Fruit fly (Drosophila melanogaster) whole organism, embryonic: ENCODE data around the gene Ide.

Source experiments
- B-H1 ChIP-seq: fragments of 200-800 bp; sonication (Bioruptor generic); IDR thresholded peaks from 3 replicates; pipeline ENCODE4 v1.3.6; 2022; ENCODE audit warnings: missing biosample characterization, missing genetic modification characterization
- Blimp-1 ChIP-seq: fragments of 200-800 bp; sonication (Bioruptor generic); optimal IDR thresholded peaks from 3 replicates; lab custom pipeline; 2018; ENCODE audit warnings: missing biosample characterization, missing genetic modification characterization, mild to moderate bottlenecking, moderate library complexity, missing genetic modification reagents
- CG1024 ChIP-seq: fragments of 200-800 bp; sonication (Bioruptor generic); IDR thresholded peaks from 2 replicates; pipeline ENCODE4 v1.3.6; 2022; ENCODE audit warnings: missing biosample characterization, missing genetic modification characterization
- CG13287 ChIP-seq: fragments of 200-800 bp; sonication (Bioruptor generic); IDR thresholded peaks from 2 replicates; pipeline ENCODE4 v1.3.6; 2022; ENCODE audit warnings: missing biosample characterization, missing genetic modification characterization; ENCODE audit not compliant: partially characterized antibody
- CG13894 ChIP-seq: fragments of 200-800 bp; sonication (Bioruptor generic); optimal IDR thresholded peaks from 3 replicates; lab custom pipeline; 2018; ENCODE audit warnings: missing biosample characterization, mild to moderate bottlenecking, missing genetic modification characterization, moderate library complexity
- CG15514 ChIP-seq: fragments of 200-800 bp; sonication (Bioruptor generic); optimal IDR thresholded peaks from 3 replicates; lab custom pipeline; 2017; ENCODE audit warnings: missing biosample characterization, missing genetic modification characterization, mild to moderate bottlenecking, moderate library complexity, missing genetic modification reagents
- CG17612 ChIP-seq: fragments of 200-800 bp; sonication (Bioruptor generic); IDR thresholded peaks from 2 replicates; pipeline ENCODE4 v1.3.6; 2022; ENCODE audit warnings: missing biosample characterization, missing genetic modification characterization
- CG31224 ChIP-seq: fragments of 200-800 bp; sonication (Bioruptor generic); IDR thresholded peaks from 2 replicates; pipeline ENCODE4 v1.3.6; 2022; ENCODE audit warnings: missing biosample characterization, missing genetic modification characterization
- CG43689 ChIP-seq: fragments of 200-800 bp; sonication (Bioruptor generic); IDR thresholded peaks from 2 replicates; pipeline ENCODE4 v1.3.6; 2022; ENCODE audit warnings: missing biosample characterization, missing genetic modification characterization
- CG5180 ChIP-seq: fragments of 200-800 bp; sonication (Bioruptor generic); optimal IDR thresholded peaks from 3 replicates; lab custom pipeline; 2017; ENCODE audit warnings: missing biosample characterization, missing genetic modification characterization, mild to moderate bottlenecking, moderate library complexity, missing genetic modification reagents
- CG6813 ChIP-seq: fragments of 200-800 bp; sonication (Bioruptor generic); optimal IDR thresholded peaks from 2 replicates; lab custom pipeline; 2017; ENCODE audit warnings: missing biosample characterization, missing genetic modification characterization, mild to moderate bottlenecking, moderate library complexity, missing genetic modification reagents
- CG6854 ChIP-seq: fragments of 200-800 bp; sonication (Bioruptor generic); optimal IDR thresholded peaks from 3 replicates; lab custom pipeline; 2017; ENCODE audit warnings: missing biosample characterization, mild to moderate bottlenecking, missing genetic modification characterization
- CG7556 ChIP-seq: fragments of 200-800 bp; sonication (Bioruptor generic); optimal IDR thresholded peaks from 2 replicates; lab custom pipeline; 2017; ENCODE audit warnings: missing biosample characterization, mild to moderate bottlenecking, missing genetic modification characterization
- CG7839 ChIP-seq: fragments of 200-800 bp; sonication (Bioruptor generic); optimal IDR thresholded peaks from 3 replicates; lab custom pipeline; 2018; ENCODE audit warnings: missing biosample characterization, mild to moderate bottlenecking, missing genetic modification characterization, moderate library complexity
- Chrac-16 ChIP-seq: fragments of 200-800 bp; sonication (Bioruptor generic); optimal IDR thresholded peaks from 3 replicates; lab custom pipeline; 2016; ENCODE audit warnings: missing biosample characterization, missing genetic modification characterization
- CoRest ChIP-seq: fragments of 200-800 bp; sonication (Bioruptor generic); optimal IDR thresholded peaks from 3 replicates; lab custom pipeline; 2018; ENCODE audit warnings: missing biosample characterization, mild to moderate bottlenecking, missing genetic modification characterization, moderate library complexity
- Dek ChIP-seq: fragments of 200-800 bp; sonication (Bioruptor generic); optimal IDR thresholded peaks from 3 replicates; lab custom pipeline; 2019; ENCODE audit warnings: missing biosample characterization, mild to moderate bottlenecking, missing genetic modification characterization, moderate library complexity
- Dll ChIP-seq: fragments of 200-800 bp; sonication (Bioruptor generic); IDR thresholded peaks from 4 replicates; pipeline ENCODE4 v1.3.6; 2022; ENCODE audit warnings: missing biosample characterization, missing genetic modification characterization; ENCODE audit not compliant: partially characterized antibody
- Doc2 ChIP-seq: fragments of 200-800 bp; sonication (Bioruptor generic); IDR thresholded peaks from 2 replicates; pipeline ENCODE4 v1.3.6; 2022; ENCODE audit warnings: missing biosample characterization, missing genetic modification characterization
- Ets97D ChIP-seq: fragments of 200-800 bp; sonication (Bioruptor generic); optimal IDR thresholded peaks from 3 replicates; lab custom pipeline; 2016; ENCODE audit warnings: missing biosample characterization, missing genetic modification characterization
- Hsf ChIP-seq: fragments of 200-800 bp; sonication (Bioruptor generic); optimal IDR thresholded peaks from 3 replicates; lab custom pipeline; 2016; ENCODE audit warnings: missing biosample characterization, missing genetic modification characterization
- NFAT ChIP-seq: fragments of 200-800 bp; sonication (Bioruptor generic); IDR thresholded peaks from 2 replicates; pipeline ENCODE4 v1.3.6; 2022; ENCODE audit warnings: missing biosample characterization, missing genetic modification characterization
- Nf-YA ChIP-seq: fragments of 200-800 bp; sonication (Bioruptor generic); IDR thresholded peaks from 2 replicates; pipeline ENCODE4 v1.3.6; 2022; ENCODE audit warnings: missing biosample characterization, missing genetic modification characterization
- Nf-YC ChIP-seq: fragments of 200-800 bp; optimal IDR thresholded peaks from 3 replicates; lab custom pipeline; 2019; ENCODE audit warnings: missing biosample characterization, mild to moderate bottlenecking, missing genetic modification characterization, moderate library complexity
- Oli ChIP-seq: fragments of 200-800 bp; sonication (Bioruptor generic); optimal IDR thresholded peaks from 2 replicates; lab custom pipeline; 2018; ENCODE audit warnings: missing biosample characterization, mild to moderate bottlenecking, missing genetic modification characterization, moderate library complexity
- Ptx1 ChIP-seq: fragments of 200-800 bp; sonication (Bioruptor generic); IDR thresholded peaks from 2 replicates; pipeline ENCODE4 v1.3.6; 2022; ENCODE audit warnings: missing biosample characterization, missing genetic modification characterization
- Sox102F ChIP-seq: fragments of 200-800 bp; sonication (Bioruptor generic); optimal IDR thresholded peaks from 2 replicates; lab custom pipeline; 2018; ENCODE audit warnings: missing biosample characterization, mild to moderate bottlenecking, missing genetic modification characterization, moderate library complexity
- Trl ChIP-seq, 3 experiments: fragments of >200 bp in 2 of 3; fragments of 200-800 bp in 1 of 3; sonication (Bioruptor generic) in 1 of 3; optimal IDR thresholded peaks; 2 replicates in 1 of 3; 3 replicates in 2 of 3; lab custom pipeline; 2016 to 2017; ENCODE audit warnings: missing biosample characterization in 1 of 3, missing genetic modification characterization in 1 of 3
- cg ChIP-seq: fragments of 200-800 bp; sonication (Bioruptor generic); optimal IDR thresholded peaks from 3 replicates; lab custom pipeline; 2019; ENCODE audit warnings: missing biosample characterization, mild to moderate bottlenecking, missing genetic modification characterization, moderate library complexity
- chif ChIP-seq, 2 experiments: fragments of 200-800 bp; sonication (Bioruptor generic); optimal IDR thresholded peaks; 3 replicates each; lab custom pipeline; 2016; ENCODE audit warnings: missing biosample characterization in 2 of 2, missing genetic modification characterization in 2 of 2
- cwo ChIP-seq: fragments of 200-800 bp; sonication (Bioruptor generic); optimal IDR thresholded peaks from 3 replicates; lab custom pipeline; 2017; ENCODE audit warnings: missing biosample characterization, missing genetic modification characterization, mild to moderate bottlenecking, moderate library complexity, missing genetic modification reagents
- dysf ChIP-seq: fragments of 200-800 bp; sonication (Bioruptor generic); IDR thresholded peaks from 3 replicates; pipeline ENCODE4 v1.3.6; 2022; ENCODE audit warnings: missing biosample characterization, missing genetic modification characterization
- en ChIP-seq: fragments of 200-800 bp; sonication (Bioruptor generic); optimal IDR thresholded peaks from 2 replicates; lab custom pipeline; 2016; ENCODE audit warnings: missing biosample characterization, missing genetic modification characterization
- gce ChIP-seq: fragments of 200-800 bp; sonication (Bioruptor generic); IDR thresholded peaks from 3 replicates; pipeline ENCODE4 v1.3.6; 2022; ENCODE audit warnings: missing biosample characterization, missing genetic modification characterization
- gfzf ChIP-seq: fragments of 200-800 bp; sonication (Bioruptor generic); optimal IDR thresholded peaks from 2 replicates; lab custom pipeline; 2016; ENCODE audit warnings: missing biosample characterization, mild to moderate bottlenecking, missing genetic modification characterization, moderate library complexity
- h ChIP-seq: fragments of >200 bp; optimal IDR thresholded peaks from 2 replicates; lab custom pipeline; 2017
- ind ChIP-seq: fragments of 200-800 bp; sonication (Bioruptor generic); optimal IDR thresholded peaks from 3 replicates; lab custom pipeline; 2016; ENCODE audit warnings: missing biosample characterization, missing genetic modification characterization
- lbe ChIP-seq: fragments of 200-800 bp; sonication (Bioruptor generic); optimal IDR thresholded peaks from 2 replicates; lab custom pipeline; 2016; ENCODE audit warnings: missing biosample characterization, mild to moderate bottlenecking, missing genetic modification characterization
- lmd ChIP-seq: fragments of 200-800 bp; sonication (Bioruptor generic); IDR thresholded peaks from 2 replicates; pipeline ENCODE4 v1.3.6; 2022; ENCODE audit warnings: missing biosample characterization, missing genetic modification characterization
- mirr ChIP-seq: fragments of 200-800 bp; sonication (Bioruptor generic); optimal IDR thresholded peaks from 3 replicates; lab custom pipeline; 2018; ENCODE audit warnings: missing biosample characterization, mild to moderate bottlenecking, missing genetic modification characterization
- nerfin-1 ChIP-seq: fragments of 200-800 bp; sonication (Bioruptor generic); optimal IDR thresholded peaks from 3 replicates; lab custom pipeline; 2019; ENCODE audit warnings: missing biosample characterization, mild to moderate bottlenecking, missing genetic modification characterization, moderate library complexity
- pros ChIP-seq: fragments of 200-800 bp; sonication (Bioruptor generic); optimal IDR thresholded peaks from 3 replicates; lab custom pipeline; 2019; ENCODE audit warnings: missing biosample characterization, mild to moderate bottlenecking, missing genetic modification characterization, moderate library complexity
- pzg ChIP-seq: fragments of 200-800 bp; sonication (Bioruptor generic); optimal IDR thresholded peaks from 3 replicates; lab custom pipeline; 2018; ENCODE audit warnings: missing biosample characterization, mild to moderate bottlenecking, missing genetic modification characterization, moderate library complexity
- run ChIP-seq: fragments of 200-800 bp; sonication (Bioruptor generic); optimal IDR thresholded peaks from 3 replicates; lab custom pipeline; 2018; ENCODE audit warnings: missing biosample characterization, mild to moderate bottlenecking, missing genetic modification characterization
- schlank ChIP-seq: fragments of 200-800 bp; sonication (Bioruptor generic); optimal IDR thresholded peaks from 2 replicates; lab custom pipeline; 2018; ENCODE audit warnings: missing biosample characterization, mild to moderate bottlenecking, missing genetic modification characterization
- sima ChIP-seq: fragments of 200-800 bp; sonication (Bioruptor generic); optimal IDR thresholded peaks from 2 replicates; lab custom pipeline; 2016; ENCODE audit warnings: missing biosample characterization, missing genetic modification characterization
- sisA ChIP-seq: fragments of 200-800 bp; sonication (Bioruptor generic); IDR thresholded peaks from 2 replicates; pipeline ENCODE4 v1.3.6; 2022; ENCODE audit warnings: missing biosample characterization, missing genetic modification characterization
- sob ChIP-seq: fragments of 200-800 bp; sonication (Bioruptor generic); IDR thresholded peaks from 2 replicates; pipeline ENCODE4 v1.3.6; 2022; ENCODE audit warnings: missing biosample characterization, missing genetic modification characterization
- unpg ChIP-seq: fragments of 200-800 bp; sonication (Bioruptor generic); optimal IDR thresholded peaks from 3 replicates; lab custom pipeline; 2018; ENCODE audit warnings: missing biosample characterization, mild to moderate bottlenecking, missing genetic modification characterization, moderate library complexity
- usp ChIP-seq: fragments of >200 bp; optimal IDR thresholded peaks from 2 replicates; lab custom pipeline; 2017; ENCODE audit warnings: missing biosample characterization, missing genetic modification characterization
- z ChIP-seq: fragments of 200-800 bp; sonication (Bioruptor generic); IDR thresholded peaks from 3 replicates; pipeline ENCODE4 v1.3.6; 2022; ENCODE audit warnings: missing biosample characterization, missing genetic modification characterization

Gene Ide

dm6 chr3L:20349333-20349924 lies 26.3 kb downstream of the Ide start (continued):
- no peak for TF ChIP-seq dysf (GFP tag; lab: Robert Waterston, UW)
- TF ChIP-seq CG7839 = no peak
- TF ChIP-seq run = no peak
- TF ChIP-seq lmd (GFP tag; lab: Robert Waterston, UW) = no peak
- no peak for TF ChIP-seq gfzf (GFP tag; lab: Kevin White, UChicago)
- no peak for TF ChIP-seq CoRest (tag; lab: Kevin White, UChicago)
- TF ChIP-seq Chrac-16 (GFP tag; lab: Kevin White, UChicago) = no peak
- no peak for TF ChIP-seq sisA (GFP tag; lab: Robert Waterston, UW)
- TF ChIP-seq h (lab: Kevin White, UChicago) = no peak
- TF ChIP-seq chif (GFP tag; optimal IDR thresholded peaks at IDR 0.05; lab: Kevin White, UChicago) = no peak
- TF ChIP-seq sob (GFP tag; lab: Robert Waterston, UW) = no peak
- no peak for TF ChIP-seq Doc2
- TF ChIP-seq Ptx1 (GFP tag; lab: Robert Waterston, UW) = no peak
- no peak for TF ChIP-seq Ets97D (GFP tag; lab: Kevin White, UChicago)
- no peak for TF ChIP-seq CG13894 (tag; lab: Kevin White, UChicago)
- no peak for TF ChIP-seq nerfin-1
- TF ChIP-seq pzg = no peak
- no peak for TF ChIP-seq lbe (GFP tag; lab: Kevin White, UChicago)
- TF ChIP-seq CG15514 (GFP tag; lab: Kevin White, UChicago) = no peak
- TF ChIP-seq CG1024 (GFP tag; lab: Robert Waterston, UW) = no peak
- no peak for TF ChIP-seq CG6813 (GFP tag; lab: Kevin White, UChicago)
- TF ChIP-seq NFAT (GFP tag; lab: Robert Waterston, UW) = no peak
- TF ChIP-seq Blimp-1 (GFP tag; lab: Kevin White, UChicago) = no peak
- TF ChIP-seq unpg (GFP tag; lab: Kevin White, UChicago) = no peak
- TF ChIP-seq CG6854 = no peak
- TF ChIP-seq CG43689 = no peak
- TF ChIP-seq usp (GFP tag; lab: Kevin White, UChicago) = no peak
- TF ChIP-seq Nf-YC (tag; lab: Kevin White, UChicago) = peak; percentile 65
- no peak for TF ChIP-seq gce (GFP tag; lab: Robert Waterston, UW)
- no peak for TF ChIP-seq CG17612 (GFP tag; lab: Robert Waterston, UW)
- TF ChIP-seq Dll (GFP tag; lab: Robert Waterston, UW) = peak; percentile 33; the same call in 2 of the 4 replicates
- TF ChIP-seq Dek (tag; lab: Kevin White, UChicago) = no peak
- TF ChIP-seq CG5180 = no peak
- TF ChIP-seq sima = no peak
- TF ChIP-seq CG31224 (GFP tag; lab: Robert Waterston, UW) = no peak
- no peak for TF ChIP-seq Nf-YA (GFP tag; lab: Robert Waterston, UW)
- TF ChIP-seq Trl (optimal IDR thresholded peaks at IDR 0.05; lab: Kevin White, UChicago) = peak; percentile 87 to 94
- TF ChIP-seq Trl (GFP tag; optimal IDR thresholded peaks at IDR 0.05; lab: Kevin White, UChicago) = no peak
- no peak for TF ChIP-seq B-H1 (GFP tag; lab: Robert Waterston, UW)
- TF ChIP-seq Hsf = no peak
- TF ChIP-seq Oli = no peak
- TF ChIP-seq en (GFP tag; lab: Kevin White, UChicago) = no peak
- TF ChIP-seq cwo = peak; percentile 73
- TF ChIP-seq mirr (GFP tag; lab: Kevin White, UChicago) = peak; percentile 16
- TF ChIP-seq z (GFP tag; lab: Robert Waterston, UW) = peak; percentile 93
- peak; percentile 75 for TF ChIP-seq cg (GFP tag; lab: Kevin White, UChicago)
- TF ChIP-seq CG7556 (GFP tag; lab: Kevin White, UChicago) = no peak
- no peak for TF ChIP-seq ind (GFP tag; lab: Kevin White, UChicago)
- peak; percentile 56 for TF ChIP-seq CG13287 (GFP tag; lab: Robert Waterston, UW)
- no peak for TF ChIP-seq pros (GFP tag; lab: Kevin White, UChicago)
- TF ChIP-seq Sox102F (GFP tag; lab: Kevin White, UChicago) = no peak
- TF ChIP-seq schlank (tag; lab: Kevin White, UChicago) = no peak
